Worm (Caenorhabditis elegans): Measurements from ENCODE around the gene M117.4.

M117.4 gene

DNA sequence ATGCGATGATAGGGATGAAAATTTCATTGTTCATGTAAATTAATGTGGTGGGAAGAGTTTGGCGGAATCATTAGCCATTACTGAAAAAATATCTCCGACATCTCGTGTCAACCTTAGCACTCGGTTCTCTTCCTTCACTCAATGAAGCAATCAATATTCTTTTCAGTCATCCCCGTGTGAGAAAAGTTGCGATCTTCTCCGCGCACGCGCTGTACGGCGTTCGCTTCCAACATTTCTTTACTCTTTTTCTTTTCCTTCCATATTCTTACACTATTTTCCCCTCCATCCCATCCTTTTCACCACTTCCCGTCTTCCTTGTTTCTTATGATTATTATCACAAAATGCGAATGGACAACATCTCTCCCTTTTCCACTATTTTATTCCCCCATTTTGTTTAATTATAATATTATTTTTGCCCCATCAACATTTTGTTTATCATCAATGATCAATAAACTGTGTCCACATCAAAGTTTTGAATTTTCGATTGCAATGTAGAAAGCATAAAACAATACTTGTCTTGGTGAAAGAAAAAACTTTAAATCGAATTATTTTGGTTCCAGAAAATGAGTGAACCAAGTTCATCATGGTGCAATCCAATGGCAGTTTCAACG, 26.7 kb upstream of the M117.4 start, which contains the start of gene mob-1:
Gene mob-1, plus strand, starts transcription at position 561 of the 611 bp plus-strand sequence.
- TF ChIP-seq pax-1 (tag; optimal IDR thresholded peaks at IDR 0.05) (no peak), pha-4 (tag; optimal IDR thresholded peaks at IDR 0.05) (no peak), ceh-45 (GFP tag; IDR thresholded peaks at IDR 0.05) (no peak), Y22D7AL.16 (tag; optimal IDR thresholded peaks at IDR 0.05) (no peak), K02D7.2 (tag; optimal IDR thresholded peaks at IDR 0.05) (no peak), hlh-6 (tag; optimal IDR thresholded peaks at IDR 0.05) (no peak), ref-2 (tag; optimal IDR thresholded peaks at IDR 0.05) (no peak), nfya-1 (tag; optimal IDR thresholded peaks at IDR 0.05) (no peak)

DNA sequence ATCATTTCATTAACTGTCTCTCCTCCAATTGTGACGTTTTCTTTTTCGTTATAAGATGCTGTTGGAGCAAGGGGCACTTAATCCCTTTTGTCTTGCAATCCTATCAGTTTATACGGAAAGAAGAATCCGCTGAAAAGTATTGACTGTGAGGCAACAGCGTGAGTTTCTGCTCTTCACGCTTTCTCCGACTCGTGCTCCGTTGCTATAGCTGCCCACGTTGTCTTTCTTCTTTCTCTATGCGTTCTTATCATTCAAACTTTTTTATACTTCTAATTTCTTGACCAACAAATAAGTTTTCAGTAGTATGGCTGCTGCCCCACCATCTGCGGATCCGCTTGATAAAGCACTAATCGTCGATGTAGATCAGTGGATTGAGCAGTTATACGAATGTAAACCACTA, 24.8 kb upstream of the M117.4 start, which contains the start of gene let-92:
Gene let-92, plus strand, starts transcription at position 301 of the 400 bp plus-strand sequence.
- TF ChIP-seq pha-2 (tag; optimal IDR thresholded peaks at IDR 0.05): no peak
- no peak for TF ChIP-seq sox-2 (GFP tag; IDR thresholded peaks at IDR 0.05)
- no peak for TF ChIP-seq ztf-16 (tag; optimal IDR thresholded peaks at IDR 0.05)
- no peak for TF ChIP-seq pqm-1 (tag; optimal IDR thresholded peaks at IDR 0.05)
- no peak for TF ChIP-seq ceh-22 (tag; optimal IDR thresholded peaks at IDR 0.05)
- no peak for TF ChIP-seq ceh-9 (tag; optimal IDR thresholded peaks at IDR 0.05)
- TF ChIP-seq pat-9 (tag; optimal IDR thresholded peaks at IDR 0.05): no peak
- TF ChIP-seq hlh-30 (tag; optimal IDR thresholded peaks at IDR 0.05; ENCODE audit: insufficient read depth): no peak
- TF ChIP-seq hlh-8 (tag; optimal IDR thresholded peaks at IDR 0.05): no peak
- TF ChIP-seq ceh-19 (GFP tag; optimal IDR thresholded peaks at IDR 0.05): no peak
- TF ChIP-seq tbx-7 (tag; optimal IDR thresholded peaks at IDR 0.05): no peak
- no peak for TF ChIP-seq sox-4 (tag; optimal IDR thresholded peaks at IDR 0.05)
- no peak for TF ChIP-seq ama-1 (optimal IDR thresholded peaks at IDR 0.05)
- TF ChIP-seq fkh-10 (GFP tag; optimal IDR thresholded peaks at IDR 0.05): no peak
- TF ChIP-seq K09A11.1 (tag; optimal IDR thresholded peaks at IDR 0.05; ENCODE audit: insufficient read depth): no peak
- TF ChIP-seq nhr-11 (tag; optimal IDR thresholded peaks at IDR 0.05): no peak
- TF ChIP-seq nhr-232 (tag; optimal IDR thresholded peaks at IDR 0.05): no peak
- no peak for TF ChIP-seq ceh-14 (tag; optimal IDR thresholded peaks at IDR 0.05)
- no peak for TF ChIP-seq Y22D7AL.16 (tag; optimal IDR thresholded peaks at IDR 0.05)
- no peak for TF ChIP-seq sdc-2 (tag; optimal IDR thresholded peaks at IDR 0.05)

ce11 chrIV:11857159-11857565, 23.8 kb upstream of the M117.4 start:
- no peak for TF ChIP-seq fkh-6 (tag; optimal IDR thresholded peaks at IDR 0.05)
- TF ChIP-seq ceh-6 (GFP tag; optimal IDR thresholded peaks at IDR 0.05): no peak
- TF ChIP-seq eyg-1 (tag; optimal IDR thresholded peaks at IDR 0.05): peak; percentile 59
- TF ChIP-seq ceh-9 (tag; optimal IDR thresholded peaks at IDR 0.05): no peak
- peak; percentile 47 for TF ChIP-seq pat-9 (tag; optimal IDR thresholded peaks at IDR 0.05)
- TF ChIP-seq ceh-48 (tag; optimal IDR thresholded peaks at IDR 0.05): peak; percentile 3
- peak; percentile 89 for TF ChIP-seq tbx-2 (tag; optimal IDR thresholded peaks at IDR 0.05)
- TF ChIP-seq pqm-1 (tag; optimal IDR thresholded peaks at IDR 0.05): no peak
- TF ChIP-seq che-1 (tag; optimal IDR thresholded peaks at IDR 0.05): no peak
- no peak for TF ChIP-seq ttx-3 (tag; optimal IDR thresholded peaks at IDR 0.05)
- no peak for TF ChIP-seq Y22D7AL.16 (tag; optimal IDR thresholded peaks at IDR 0.05)
- TF ChIP-seq ceh-2 (tag; optimal IDR thresholded peaks at IDR 0.05): no peak
- peak; percentile 72 for TF ChIP-seq ceh-34 (tag; optimal IDR thresholded peaks at IDR 0.05)
- peak; percentile 15 for TF ChIP-seq syd-9 (tag; optimal IDR thresholded peaks at IDR 0.05)
- no peak for TF ChIP-seq sdc-2 (tag; optimal IDR thresholded peaks at IDR 0.05)
- TF ChIP-seq F13H6.1 (tag; optimal IDR thresholded peaks at IDR 0.05): peak; percentile 16
- no peak for TF ChIP-seq ama-1 (optimal IDR thresholded peaks at IDR 0.05)
- TF ChIP-seq sox-2 (GFP tag; IDR thresholded peaks at IDR 0.05): no peak
- TF ChIP-seq C08G9.2 (tag; optimal IDR thresholded peaks at IDR 0.05): peak; percentile 44
- TF ChIP-seq lin-11 (tag; optimal IDR thresholded peaks at IDR 0.05): no peak
- peak; percentile 47 for TF ChIP-seq dmd-4 (tag; optimal IDR thresholded peaks at IDR 0.05; ENCODE audit: borderline replicate concordance)
- peak; percentile 3 for TF ChIP-seq ceh-19 (GFP tag; optimal IDR thresholded peaks at IDR 0.05)
- TF ChIP-seq zip-5 (tag; optimal IDR thresholded peaks at IDR 0.05): no peak
- no peak for TF ChIP-seq nhr-11 (tag; optimal IDR thresholded peaks at IDR 0.05)
- TF ChIP-seq T23F11.4 (GFP tag; optimal IDR thresholded peaks at IDR 0.05): peak; percentile 7
- no peak for TF ChIP-seq odd-2 (tag; optimal IDR thresholded peaks at IDR 0.05)
- peak; percentile 6 for TF ChIP-seq K09A11.1 (tag; optimal IDR thresholded peaks at IDR 0.05; ENCODE audit: insufficient read depth)
- TF ChIP-seq fax-1 (tag; optimal IDR thresholded peaks at IDR 0.05): peak; percentile 42
- TF ChIP-seq ceh-24 (tag; optimal IDR thresholded peaks at IDR 0.05): no peak
- no peak for TF ChIP-seq elt-4 (tag; optimal IDR thresholded peaks at IDR 0.05)
- peak; percentile 76 for TF ChIP-seq unc-42 (tag; optimal IDR thresholded peaks at IDR 0.05)
